Worm (Caenorhabditis elegans): ENCODE measurements around the gene T25B9.1.
A peak's percentile ranks its signal among the peaks of the same experiment; 100 is the strongest.

The T25B9.1 gene

DNA sequence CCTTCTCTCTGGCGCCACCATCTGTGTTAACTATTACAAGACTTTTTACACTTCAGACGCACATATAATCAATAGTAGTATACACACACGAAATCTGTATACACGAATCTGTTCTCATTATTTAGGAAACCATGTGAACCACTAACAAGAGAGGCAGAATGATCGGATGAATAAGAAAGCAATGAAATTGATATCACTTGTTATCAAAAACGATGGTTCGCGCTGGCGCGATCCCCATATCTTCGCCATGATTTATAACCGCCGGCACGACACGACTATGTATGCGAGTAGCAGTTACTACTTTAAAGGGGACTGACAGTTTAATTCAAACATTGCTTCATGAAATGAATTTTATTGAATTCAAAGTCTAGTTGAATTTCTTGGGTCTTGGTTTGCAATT is 31.4 kb upstream of the T25B9.1 start:
- TF ChIP-seq ztf-3 (GFP tag; optimal IDR thresholded peaks at IDR 0.05) (no peak), Y53G8AR.9 (GFP tag; conservative IDR thresholded peaks at IDR 0.05) (no peak), unc-130 (GFP tag; optimal IDR thresholded peaks at IDR 0.05) (no peak), sdz-38 (tag; optimal IDR thresholded peaks at IDR 0.05) (no peak), madf-6 (GFP tag; IDR thresholded peaks at IDR 0.05) (no peak), sptf-2 (GFP tag; optimal IDR thresholded peaks at IDR 0.05) (no peak), attf-6 (GFP tag; IDR thresholded peaks at IDR 0.05) (no peak), akir-1 (GFP tag; optimal IDR thresholded peaks at IDR 0.05) (no peak), Y95B8A.8 (GFP tag; IDR thresholded peaks at IDR 0.05) (no peak), him-1 (tag; optimal IDR thresholded peaks at IDR 0.05) (no peak), F49E8.2 (tag; optimal IDR thresholded peaks at IDR 0.05; ENCODE audit: insufficient read depth) (no peak), hmg-1.2 (GFP tag; IDR thresholded peaks at IDR 0.05) (no peak), nhr-179 (tag; optimal IDR thresholded peaks at IDR 0.05) (no peak), C06A6.2 (GFP tag; conservative IDR thresholded peaks at IDR 0.05) (no peak), madf-8 (GFP tag; conservative IDR thresholded peaks at IDR 0.05) (no peak), B0035.1 (tag; optimal IDR thresholded peaks at IDR 0.05) (no peak), repo-1 (tag; optimal IDR thresholded peaks at IDR 0.05) (no peak), nhr-27 (tag; optimal IDR thresholded peaks at IDR 0.05) (no peak), ZK185.1 (tag; optimal IDR thresholded peaks at IDR 0.05; ENCODE audit: poor library complexity, severe bottlenecking) (no peak), snpc-3.4 (tag; optimal IDR thresholded peaks at IDR 0.05) (no peak)

ce11 chrIV:10780583-10780982 is 30.6 kb upstream of the T25B9.1 start, which contains the start of gene swt-3:
Gene swt-3 (minus strand): TSS chrIV:10780683.
- TF ChIP-seq snpc-1.1 (tag; optimal IDR thresholded peaks at IDR 0.05; ENCODE audit: insufficient read depth): no peak
- TF ChIP-seq mcd-1 (GFP tag; IDR thresholded peaks at IDR 0.05): no peak
- TF ChIP-seq K11D2.4 (GFP tag; IDR thresholded peaks at IDR 0.05): no peak
- TF ChIP-seq attf-5 (GFP tag; optimal IDR thresholded peaks at IDR 0.05): no peak
- TF ChIP-seq unc-62 (GFP tag; optimal IDR thresholded peaks at IDR 0.05): no peak
- TF ChIP-seq Y56A3A.18 (GFP tag; IDR thresholded peaks at IDR 0.05): no peak
- TF ChIP-seq Y53F4B.3 (GFP tag; IDR thresholded peaks at IDR 0.05): no peak

DNA sequence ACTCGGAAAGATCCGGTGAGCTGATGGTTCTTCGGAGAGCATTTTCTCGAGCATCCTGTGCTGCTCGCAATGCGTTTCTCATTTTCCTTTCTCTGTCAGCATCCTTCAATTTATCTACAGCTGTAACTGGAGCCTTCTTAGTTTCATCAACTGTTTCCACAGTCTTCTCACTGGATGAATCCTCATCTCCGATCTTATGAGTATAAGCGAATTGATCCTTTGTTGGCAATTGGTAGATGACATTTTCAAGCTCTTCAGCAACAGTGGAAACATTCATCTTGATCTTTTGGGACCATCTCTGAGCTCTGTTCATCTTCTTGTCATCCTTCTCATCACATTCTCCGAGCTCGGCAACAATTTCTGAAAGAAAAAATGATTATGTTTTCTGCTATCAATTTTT is 29.4 kb upstream of the T25B9.1 start:
- TF ChIP-seq nfyb-1 (GFP tag; IDR thresholded peaks at IDR 0.05) (0 out of 2 replicates have a peak, but pooled peaks have one; percentile 11), nhr-27 (tag; optimal IDR thresholded peaks at IDR 0.05) (no peak)

ce11 chrIV:10778582-10778981 is 28.6 kb upstream of the T25B9.1 start:
- no peak for TF ChIP-seq K12H6.12 (tag; optimal IDR thresholded peaks at IDR 0.05)
- no peak for TF ChIP-seq B0261.1 (tag; optimal IDR thresholded peaks at IDR 0.05)
- peak; percentile 21; the same call in 1 of the 2 replicates for TF ChIP-seq nfyb-1 (GFP tag; IDR thresholded peaks at IDR 0.05)
- no peak for TF ChIP-seq mcd-1 (GFP tag; IDR thresholded peaks at IDR 0.05)
- TF ChIP-seq chd-7 (tag; optimal IDR thresholded peaks at IDR 0.05): no peak
- TF ChIP-seq lir-1 (GFP tag; conservative IDR thresholded peaks at IDR 0.05): no peak
- no peak for TF ChIP-seq nhr-27 (tag; optimal IDR thresholded peaks at IDR 0.05)
- TF ChIP-seq lsl-1 (GFP tag; optimal IDR thresholded peaks at IDR 0.05): no peak
- no peak for TF ChIP-seq C17E4.6 (GFP tag; IDR thresholded peaks at IDR 0.05)
- no peak for TF ChIP-seq snpc-1.3 (tag; optimal IDR thresholded peaks at IDR 0.05; ENCODE audit: insufficient read depth)
- TF ChIP-seq hsf-1 (GFP tag; IDR thresholded peaks at IDR 0.05): no peak
- no peak for TF ChIP-seq athp-1 (tag; optimal IDR thresholded peaks at IDR 0.05)
- no peak for TF ChIP-seq Y79H2A.3 (GFP tag; conservative IDR thresholded peaks at IDR 0.05)
- TF ChIP-seq sea-2 (GFP tag; IDR thresholded peaks at IDR 0.05): no peak
- TF ChIP-seq ztf-26 (tag; optimal IDR thresholded peaks at IDR 0.05): peak; percentile 11
- TF ChIP-seq dox-1 (GFP tag; IDR thresholded peaks at IDR 0.05): no peak
- peak; percentile 6 for TF ChIP-seq ZK185.1 (tag; optimal IDR thresholded peaks at IDR 0.05; ENCODE audit: poor library complexity, severe bottlenecking)
- TF ChIP-seq ceh-40 (GFP tag; IDR thresholded peaks at IDR 0.05): no peak
- TF ChIP-seq tbp1 (GFP tag; optimal IDR thresholded peaks at IDR 0.05): no peak
- no peak for TF ChIP-seq Y56A3A.18 (GFP tag; IDR thresholded peaks at IDR 0.05)
- no peak for TF ChIP-seq him-1 (tag; optimal IDR thresholded peaks at IDR 0.05)
